Worm (Caenorhabditis elegans) whole organism, L4 larva: ENCODE results near the gene nlp-45.

Experiments
- D1046.2 ChIP-seq: fragments of 200-800 bp; sonication (Bioruptor generic); IDR thresholded peaks from 2 replicates; pipeline ENCODE4 v1.3.6; 2022; ENCODE audit warnings: missing genetic modification characterization, missing compliant biosample characterization
- F10B5.3 ChIP-seq: sonication (generic microtip); optimal IDR thresholded peaks from 2 replicates; lab custom pipeline; 2016; ENCODE audit warnings: mild to moderate bottlenecking, missing genetic modification characterization, missing compliant biosample characterization
- T26A8.4 ChIP-seq: fragments of 200-800 bp; sonication (Bioruptor generic); IDR thresholded peaks from 2 replicates; pipeline ENCODE4 v1.3.6; 2022; ENCODE audit warnings: missing genetic modification characterization, missing compliant biosample characterization
- Y75B8A.6 ChIP-seq: fragments of 200-800 bp; sonication (Bioruptor generic); IDR thresholded peaks from 2 replicates; pipeline ENCODE4 v1.3.6; 2022; ENCODE audit warnings: missing genetic modification reagents, missing genetic modification characterization, missing compliant biosample characterization
- ZK546.5 ChIP-seq, 2 experiments: sonication (generic microtip); optimal IDR thresholded peaks; 2 replicates each; lab custom pipeline; 2017; ENCODE audit warnings: missing biosample characterization in 2 of 2, missing genetic modification characterization in 2 of 2
- aha-1 ChIP-seq: fragments of 150-350 bp; peaks from one replicate; lab custom pipeline; 2014; ENCODE audit warnings: missing biosample characterization, missing genetic modification characterization
- aly-2 ChIP-seq: sonication (generic microtip); optimal IDR thresholded peaks from 2 replicates; lab custom pipeline; 2018; ENCODE audit warnings: missing biosample characterization, missing genetic modification characterization
- attf-4 ChIP-seq: sonication (generic microtip); optimal IDR thresholded peaks from 3 replicates; lab custom pipeline; 2017; ENCODE audit warnings: missing biosample characterization, missing genetic modification characterization
- ceh-32 ChIP-seq: sonication (generic microtip); optimal IDR thresholded peaks from 2 replicates; lab custom pipeline; 2016; ENCODE audit warnings: mild to moderate bottlenecking, missing genetic modification characterization, missing compliant biosample characterization; ENCODE audit not compliant: poor library complexity
- ceh-44 ChIP-seq: fragments of 200-800 bp; sonication (Bioruptor generic); IDR thresholded peaks from 2 replicates; pipeline ENCODE4 v1.3.6; 2022; ENCODE audit warnings: missing genetic modification reagents, missing genetic modification characterization, missing compliant biosample characterization
- daf-16 ChIP-seq, 3 experiments: sonication (generic microtip); optimal IDR thresholded peaks; 2 replicates each; lab custom pipeline; 2016 to 2017; ENCODE audit warnings: missing genetic modification characterization in 3 of 3, missing genetic modification reagents in 3 of 3, mild to moderate bottlenecking in 2 of 3, missing compliant biosample characterization in 2 of 3, missing biosample characterization in 1 of 3, moderate library complexity in 1 of 3
- daf-8 ChIP-seq: fragments of 200-800 bp; sonication (Bioruptor generic); IDR thresholded peaks from 2 replicates; pipeline ENCODE4 v1.3.6; 2022; ENCODE audit warnings: missing genetic modification characterization, missing compliant biosample characterization
- dmd-8 ChIP-seq: fragments of 200-800 bp; sonication (Bioruptor generic); IDR thresholded peaks from 2 replicates; pipeline ENCODE4 v1.3.6; 2022; ENCODE audit warnings: missing genetic modification characterization, missing compliant biosample characterization
- dpl-1 ChIP-seq: fragments of 150-350 bp; optimal IDR thresholded peaks from 2 replicates; lab custom pipeline; 2014; ENCODE audit warnings: missing biosample characterization, missing genetic modification reagents, missing genetic modification characterization
- egl-43 ChIP-seq: fragments of 200-800 bp; sonication (Bioruptor generic); IDR thresholded peaks from 2 replicates; pipeline ENCODE4 v1.3.6; 2022; ENCODE audit warnings: missing genetic modification reagents, missing genetic modification characterization, missing compliant biosample characterization
- hlh-11 ChIP-seq: fragments of 200-800 bp; sonication (Bioruptor generic); optimal IDR thresholded peaks from 2 replicates; lab custom pipeline; 2018; ENCODE audit warnings: mild to moderate bottlenecking, missing genetic modification characterization, missing compliant biosample characterization
- hlh-30 ChIP-seq: sonication (generic microtip); optimal IDR thresholded peaks from 2 replicates; lab custom pipeline; 2017; ENCODE audit warnings: antibody characterized with exemption, mild to moderate bottlenecking, missing genetic modification characterization, missing compliant biosample characterization; ENCODE audit not compliant: insufficient read depth
- hmg-1.1 ChIP-seq: fragments of 200-800 bp; sonication (Bioruptor generic); IDR thresholded peaks from 2 replicates; pipeline ENCODE4 v1.3.6; 2022; ENCODE audit warnings: missing genetic modification reagents, missing genetic modification characterization, missing compliant biosample characterization
- lin-13 ChIP-seq: fragments of 150-350 bp; optimal IDR thresholded peaks from 2 replicates; lab custom pipeline; 2014; ENCODE audit warnings: missing biosample characterization, missing genetic modification reagents, missing genetic modification characterization
- lin-15B ChIP-seq: fragments of 150-350 bp; sonication (generic microtip); optimal IDR thresholded peaks from 3 replicates; lab custom pipeline; 2014; ENCODE audit warnings: missing biosample characterization, missing genetic modification characterization
- lsy-2 ChIP-seq, 2 experiments: fragments of 150-350 bp in 1 of 2; sonication (generic microtip) in 1 of 2; optimal IDR thresholded peaks; 2 replicates each; lab custom pipeline; 2014 to 2017; ENCODE audit warnings: missing biosample characterization in 2 of 2, missing genetic modification characterization in 2 of 2
- madf-9 ChIP-seq: fragments of 200-800 bp; sonication (Bioruptor generic); conservative IDR thresholded peaks from 2 replicates; pipeline ENCODE4 v1.3.6; 2022; ENCODE audit warnings: missing genetic modification reagents, missing genetic modification characterization, missing compliant biosample characterization
- mep-1 ChIP-seq: fragments of 150-350 bp; sonication (generic microtip); optimal IDR thresholded peaks from 3 replicates; lab custom pipeline; 2014; ENCODE audit warnings: missing biosample characterization, missing genetic modification characterization
- mes-2 ChIP-seq: sonication (generic microtip); optimal IDR thresholded peaks from 2 replicates; lab custom pipeline; 2016; ENCODE audit warnings: missing genotype, mild to moderate bottlenecking, missing genetic modification characterization, missing compliant biosample characterization; ENCODE audit not compliant: poor library complexity, severe bottlenecking
- mxl-3 ChIP-seq: fragments of 200-800 bp; sonication (Bioruptor generic); optimal IDR thresholded peaks from 2 replicates; lab custom pipeline; 2018; ENCODE audit warnings: mild to moderate bottlenecking, missing genetic modification characterization, missing compliant biosample characterization
- nhr-102 ChIP-seq: sonication (generic microtip); optimal IDR thresholded peaks from 2 replicates; lab custom pipeline; 2016; ENCODE audit warnings: mild to moderate bottlenecking, missing genetic modification characterization, moderate library complexity, missing compliant biosample characterization
- nhr-11 ChIP-seq: fragments of 150-350 bp; optimal IDR thresholded peaks from 2 replicates; lab custom pipeline; 2014; ENCODE audit warnings: missing biosample characterization, missing genetic modification characterization
- nhr-25 ChIP-seq: sonication (generic microtip); optimal IDR thresholded peaks from 2 replicates; lab custom pipeline; 2017; ENCODE audit warnings: missing genetic modification characterization, mild to moderate bottlenecking, missing compliant biosample characterization, antibody characterized with exemption, moderate library complexity, borderline replicate concordance; ENCODE audit not compliant: insufficient read depth
- nhr-28 ChIP-seq: fragments of 150-350 bp; optimal IDR thresholded peaks from 2 replicates; lab custom pipeline; 2014; ENCODE audit warnings: missing biosample characterization, missing genetic modification characterization
- nhr-41 ChIP-seq: fragments of 200-800 bp; sonication (Bioruptor generic); IDR thresholded peaks from 2 replicates; pipeline ENCODE4 v1.3.6; 2022; ENCODE audit warnings: missing genetic modification reagents, missing genetic modification characterization, missing compliant biosample characterization
- nhr-42 ChIP-seq: fragments of 200-800 bp; sonication (Bioruptor generic); IDR thresholded peaks from 2 replicates; pipeline ENCODE4 v1.3.6; 2022; ENCODE audit warnings: missing genetic modification characterization, missing compliant biosample characterization
- nhr-48 ChIP-seq: sonication (generic microtip); optimal IDR thresholded peaks from 2 replicates; lab custom pipeline; 2016; ENCODE audit warnings: mild to moderate bottlenecking, missing genetic modification characterization, missing compliant biosample characterization
- nhr-76 ChIP-seq: fragments of 150-350 bp; optimal IDR thresholded peaks from 2 replicates; lab custom pipeline; 2014; ENCODE audit warnings: missing biosample characterization, missing genetic modification characterization
- nhr-77 ChIP-seq: fragments of 150-350 bp; optimal IDR thresholded peaks from 2 replicates; lab custom pipeline; 2014; ENCODE audit warnings: missing biosample characterization, missing genetic modification characterization
- php-3 ChIP-seq: fragments of 200-800 bp; sonication (Bioruptor generic); IDR thresholded peaks from 2 replicates; pipeline ENCODE4 v1.3.6; 2022; ENCODE audit warnings: missing genetic modification reagents, missing genetic modification characterization, missing compliant biosample characterization
- rbr-2 ChIP-seq: sonication (generic microtip); optimal IDR thresholded peaks from 2 replicates; lab custom pipeline; 2016; ENCODE audit warnings: missing genotype, missing genetic modification characterization, missing compliant biosample characterization
- snpc-1.2 ChIP-seq: fragments of 200-800 bp; sonication (Bioruptor generic); IDR thresholded peaks from 2 replicates; pipeline ENCODE4 v1.3.6; 2022; ENCODE audit warnings: missing genetic modification reagents, missing genetic modification characterization, missing compliant biosample characterization
- unc-130 ChIP-seq: sonication (generic microtip); optimal IDR thresholded peaks from 2 replicates; lab custom pipeline; 2016; ENCODE audit warnings: missing genetic modification reagents, missing genetic modification characterization, missing compliant biosample characterization
- zfp-2 ChIP-seq: sonication (generic microtip); optimal IDR thresholded peaks from 2 replicates; lab custom pipeline; 2016; ENCODE audit warnings: mild to moderate bottlenecking, missing genetic modification characterization, missing compliant biosample characterization
- zip-2 ChIP-seq: fragments of 150-350 bp; optimal IDR thresholded peaks from 2 replicates; lab custom pipeline; 2014; ENCODE audit warnings: missing biosample characterization, missing genetic modification characterization
- ztf-11 ChIP-seq: fragments of 150-350 bp; optimal IDR thresholded peaks from 2 replicates; lab custom pipeline; 2014; ENCODE audit warnings: missing biosample characterization, missing genetic modification characterization

The nlp-45 gene

ce11 chrX:2338210-2338609, at the start of gene nlp-45:
Gene nlp-45 (minus strand): TSS chrX:2338310.
- TF ChIP-seq zip-2 (tag; lab: Kevin White, UChicago) (no peak), nhr-42 (GFP tag; lab: Robert Waterston, UW) (no peak), hmg-1.1 (GFP tag; lab: Robert Waterston, UW) (no peak), D1046.2 (GFP tag; lab: Robert Waterston, UW) (no peak), ZK546.5 (tag; optimal IDR thresholded peaks at IDR 0.05; lab: Kevin White, UChicago) (no peak), daf-8 (no peak), php-3 (GFP tag; lab: Robert Waterston, UW) (no peak), lin-15B (tag; lab: Kevin White, UChicago) (no peak), mep-1 (tag; lab: Kevin White, UChicago) (no peak), T26A8.4 (GFP tag; lab: Robert Waterston, UW) (no peak), dpl-1 (no peak), F10B5.3 (no peak), egl-43 (GFP tag; lab: Robert Waterston, UW) (no peak), madf-9 (GFP tag; lab: Robert Waterston, UW) (no peak), rbr-2 (tag; lab: Kevin White, UChicago) (no peak), attf-4 (no peak), nhr-28 (tag; lab: Kevin White, UChicago) (no peak)

ce11 chrX:2386922-2387566, 48.9 kb upstream of the nlp-45 start:
- peak; percentile 46 for TF ChIP-seq mxl-3 (GFP tag; lab: Kevin White, UChicago)
- no peak for TF ChIP-seq ztf-11
- no peak for TF ChIP-seq dmd-8
- TF ChIP-seq daf-16 (GFP tag; optimal IDR thresholded peaks at IDR 0.05; lab: Kevin White, UChicago): no peak
- no peak for TF ChIP-seq daf-16 (tag; optimal IDR thresholded peaks at IDR 0.05; lab: Kevin White, UChicago)
- TF ChIP-seq nhr-77: no peak
- TF ChIP-seq mep-1 (tag; lab: Kevin White, UChicago): no peak
- peak; percentile 14 for TF ChIP-seq nhr-28 (tag; lab: Kevin White, UChicago)
- TF ChIP-seq aly-2 (tag; lab: Kevin White, UChicago): no peak
- TF ChIP-seq lin-13 (GFP tag; lab: Kevin White, UChicago): no peak
- TF ChIP-seq mes-2: no peak
- TF ChIP-seq lsy-2 (tag; optimal IDR thresholded peaks at IDR 0.05; lab: Kevin White, UChicago): no peak
- peak; percentile 26 for TF ChIP-seq hlh-30 (tag; lab: Kevin White, UChicago)
- no peak for TF ChIP-seq snpc-1.2 (GFP tag; lab: Robert Waterston, UW)
- TF ChIP-seq ZK546.5 (tag; optimal IDR thresholded peaks at IDR 0.05; lab: Kevin White, UChicago): no peak
- no peak for TF ChIP-seq Y75B8A.6 (GFP tag; lab: Robert Waterston, UW)
- TF ChIP-seq ceh-44 (GFP tag; lab: Robert Waterston, UW): no peak
- TF ChIP-seq nhr-76 (tag; lab: Kevin White, UChicago): no peak
- TF ChIP-seq unc-130 (GFP tag; lab: Kevin White, UChicago): no peak
- no peak for TF ChIP-seq nhr-25 (tag; lab: Kevin White, UChicago)
- TF ChIP-seq attf-4: no peak
- no peak for TF ChIP-seq nhr-11 (tag; lab: Kevin White, UChicago)
- no peak for TF ChIP-seq zfp-2 (tag; lab: Kevin White, UChicago)
- TF ChIP-seq nhr-48 (tag; lab: Kevin White, UChicago): no peak
- TF ChIP-seq aha-1: peak; percentile 94
- TF ChIP-seq nhr-41 (GFP tag; lab: Robert Waterston, UW): no peak

DNA sequence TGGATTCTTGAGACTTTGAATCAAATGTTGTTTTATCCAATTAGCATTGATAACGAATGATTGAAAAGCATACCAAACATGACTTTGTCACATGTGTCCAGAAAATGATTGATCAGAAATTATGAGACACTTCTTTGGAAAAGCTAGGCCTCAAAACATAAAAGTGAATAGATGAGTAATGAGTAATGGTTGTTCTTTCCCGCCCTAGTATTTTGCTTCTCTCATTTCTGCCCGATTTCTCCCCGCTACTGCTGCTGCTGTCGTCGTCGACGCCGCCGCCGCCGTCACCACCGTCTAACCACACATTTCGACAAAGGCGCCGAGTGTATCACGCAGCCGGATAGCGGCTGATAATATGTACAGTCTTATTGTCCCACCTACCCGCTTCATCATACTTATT, 47.3 kb upstream of the nlp-45 start, which contains the start of gene F47G3.1:
Gene F47G3.1 (plus strand): TSS at position 301 of the 400 bp plus-strand sequence.
- TF ChIP-seq nhr-102 (tag; lab: Kevin White, UChicago) (no peak), mxl-3 (GFP tag; lab: Kevin White, UChicago) (peak; percentile 43), hlh-11 (tag; lab: Kevin White, UChicago) (peak; percentile 34), aha-1 (peak; percentile 16), ceh-32 (tag; lab: Kevin White, UChicago) (no peak), madf-9 (GFP tag; lab: Robert Waterston, UW) (0 out of 2 replicates have a peak, but pooled peaks have one; percentile 28)
- TF ChIP-seq, all 104 proteins: peak for 4
